Worm (Caenorhabditis elegans): ENCODE data around the gene R04D3.4.

Gene R04D3.4

ce11 chrX:13284618-13285017 lies 4.0 kb downstream of the R04D3.4 start (continued):
- TF ChIP-seq ztf-25 (GFP tag; IDR thresholded peaks at IDR 0.05) (0 out of 2 replicates have a peak, but pooled peaks have one; percentile 73), nhr-120 (GFP tag; IDR thresholded peaks at IDR 0.05) (0 out of 2 replicates have a peak, but pooled peaks have one; percentile 50), him-1 (tag; optimal IDR thresholded peaks at IDR 0.05) (peak; percentile 65), zim-3 (tag; optimal IDR thresholded peaks at IDR 0.05) (no peak), snpc-3.4 (tag; optimal IDR thresholded peaks at IDR 0.05) (peak; percentile 50), lir-1 (GFP tag; conservative IDR thresholded peaks at IDR 0.05) (no peak), madf-3 (GFP tag; IDR thresholded peaks at IDR 0.05) (no peak), ets-4 (GFP tag; optimal IDR thresholded peaks at IDR 0.05) (no peak), ZK185.1 (tag; optimal IDR thresholded peaks at IDR 0.05; ENCODE audit: poor library complexity, severe bottlenecking) (peak; percentile 22), nfyb-1 (GFP tag; IDR thresholded peaks at IDR 0.05) (peak; percentile 64), T07F8.4 (tag; optimal IDR thresholded peaks at IDR 0.05) (no peak), D2030.7 (GFP tag; IDR thresholded peaks at IDR 0.05) (peak; percentile 65), akir-1 (GFP tag; optimal IDR thresholded peaks at IDR 0.05) (no peak), B0261.1 (tag; optimal IDR thresholded peaks at IDR 0.05) (peak; percentile 80), tbp1 (GFP tag; optimal IDR thresholded peaks at IDR 0.05) (peak; percentile 87), snpc-1.3 (tag; optimal IDR thresholded peaks at IDR 0.05; ENCODE audit: insufficient read depth) (peak; percentile 45), lin-35 (GFP tag; optimal IDR thresholded peaks at IDR 0.05) (no peak), attf-6 (GFP tag; IDR thresholded peaks at IDR 0.05) (peak; percentile 65), F23B12.7 (tag; optimal IDR thresholded peaks at IDR 0.05; ENCODE audit: insufficient read depth) (no peak), Y56A3A.18 (GFP tag; IDR thresholded peaks at IDR 0.05) (0 out of 2 replicates have a peak, but pooled peaks have one; percentile 35), let-607 (tag; optimal IDR thresholded peaks at IDR 0.05) (peak in 1 of 2 experiments; percentile 7), ztf-18 (tag; optimal IDR thresholded peaks at IDR 0.05) (peak; percentile 40), gei-17 (GFP tag; optimal IDR thresholded peaks at IDR 0.05) (no peak), F22D6.2 (tag; optimal IDR thresholded peaks at IDR 0.05) (no peak), rpc-1 (optimal IDR thresholded peaks at IDR 0.05) (peak; percentile 75), rpc-1 (tag; optimal IDR thresholded peaks at IDR 0.05) (peak; percentile 90), ceh-27 (GFP tag; optimal IDR thresholded peaks at IDR 0.05) (no peak), cebp-1 (GFP tag; IDR thresholded peaks at IDR 0.05) (peak; percentile 26; the same call in 1 of the 2 replicates), cebp-1 (tag; optimal IDR thresholded peaks at IDR 0.05) (no peak), snpc-1.1 (tag; optimal IDR thresholded peaks at IDR 0.05; ENCODE audit: insufficient read depth) (no peak), ama-1 (optimal IDR thresholded peaks at IDR 0.05) (no peak), ama-1 (GFP tag; optimal IDR thresholded peaks at IDR 0.05) (peak in 1 of 2 experiments; percentile 14), pbrm-1 (GFP tag; IDR thresholded peaks at IDR 0.05) (peak; percentile 62; the same call in 1 of the 2 replicates)

- TF ChIP-seq madf-3 (GFP tag; IDR thresholded peaks at IDR 0.05) (no peak), egl-18 (GFP tag; IDR thresholded peaks at IDR 0.05) (no peak), B0019.2 (GFP tag; conservative IDR thresholded peaks at IDR 0.05) (no peak), atf-7 (tag; optimal IDR thresholded peaks at IDR 0.05) (no peak), mcd-1 (GFP tag; IDR thresholded peaks at IDR 0.05) (no peak), nfya-2 (GFP tag; IDR thresholded peaks at IDR 0.05) (no peak), nhr-179 (tag; optimal IDR thresholded peaks at IDR 0.05) (no peak), T26A5.8 (tag; optimal IDR thresholded peaks at IDR 0.05) (no peak), dpl-1 (GFP tag; optimal IDR thresholded peaks at IDR 0.05) (no peak), hmg-1.2 (GFP tag; IDR thresholded peaks at IDR 0.05) (no peak)
These were observed 4.5 kb downstream of the R04D3.4 start, which contains the start of gene cyp-14A4 for ce11 chrX:13284091-13284490. Gene cyp-14A4 (minus strand): TSS chrX:13284197.
